Fruit fly (Drosophila melanogaster) whole organism, embryonic: Measurements from ENCODE around the gene SdicB.

Experiments used
- Adf1 ChIP-seq: fragments of 200-800 bp; sonication (Bioruptor generic); IDR thresholded peaks from 2 replicates; pipeline ENCODE4 v1.3.6; 2022; ENCODE audit warnings: missing biosample characterization, missing genetic modification characterization
- Aef1 ChIP-seq: fragments of 200-800 bp; sonication (Bioruptor generic); IDR thresholded peaks from 3 replicates; pipeline ENCODE4 v1.3.6; 2022; ENCODE audit warnings: missing biosample characterization, missing genetic modification characterization
- CG10321 ChIP-seq: fragments of 200-800 bp; sonication (Bioruptor generic); IDR thresholded peaks from 2 replicates; pipeline ENCODE4 v1.3.6; 2022; ENCODE audit warnings: missing biosample characterization, missing genetic modification characterization
- CG11093 ChIP-seq: fragments of 200-800 bp; sonication (Bioruptor generic); IDR thresholded peaks from 3 replicates; pipeline ENCODE4 v1.3.6; 2022; ENCODE audit warnings: missing biosample characterization, missing genetic modification characterization
- CG14965 ChIP-seq: fragments of 200-800 bp; sonication (Bioruptor generic); optimal IDR thresholded peaks from 2 replicates; lab custom pipeline; 2016; ENCODE audit warnings: missing biosample characterization, missing genetic modification characterization, borderline replicate concordance
- CG1602 ChIP-seq: fragments of 200-800 bp; sonication (Bioruptor generic); optimal IDR thresholded peaks from 3 replicates; lab custom pipeline; 2016; ENCODE audit warnings: missing biosample characterization, missing genetic modification characterization
- CG1832 ChIP-seq: fragments of 200-800 bp; sonication (Bioruptor generic); optimal IDR thresholded peaks from 2 replicates; lab custom pipeline; 2017; ENCODE audit warnings: missing biosample characterization, mild to moderate bottlenecking, missing genetic modification characterization, inconsistent platforms
- CG3281 ChIP-seq: fragments of 200-800 bp; sonication (Bioruptor generic); optimal IDR thresholded peaks from 3 replicates; lab custom pipeline; 2017; ENCODE audit warnings: missing biosample characterization, mild to moderate bottlenecking, missing genetic modification characterization
- CG34376 ChIP-seq: fragments of 200-800 bp; sonication (Bioruptor generic); optimal IDR thresholded peaks from 2 replicates; lab custom pipeline; 2018; ENCODE audit warnings: missing biosample characterization, mild to moderate bottlenecking, missing genetic modification characterization
- CG42726 ChIP-seq: fragments of 200-800 bp; sonication (Bioruptor generic); IDR thresholded peaks from 2 replicates; pipeline ENCODE4 v1.3.6; 2022; ENCODE audit warnings: missing biosample characterization, missing genetic modification characterization; ENCODE audit not compliant: partially characterized antibody
- CG4328 ChIP-seq: fragments of 200-800 bp; sonication (Bioruptor generic); optimal IDR thresholded peaks from 3 replicates; lab custom pipeline; 2017; ENCODE audit warnings: missing biosample characterization, missing genetic modification reagents, missing genetic modification characterization
- CG4360 ChIP-seq: fragments of 200-800 bp; sonication (Bioruptor generic); IDR thresholded peaks from 2 replicates; pipeline ENCODE4 v1.3.6; 2022; ENCODE audit warnings: missing biosample characterization, missing genetic modification characterization
- CG5245 ChIP-seq: fragments of 200-800 bp; sonication (Bioruptor generic); optimal IDR thresholded peaks from 3 replicates; lab custom pipeline; 2016; ENCODE audit warnings: missing biosample characterization, missing genetic modification characterization
- CG5953 ChIP-seq: fragments of 200-800 bp; sonication (Bioruptor generic); IDR thresholded peaks from 2 replicates; pipeline ENCODE4 v1.3.6; 2022; ENCODE audit warnings: missing biosample characterization, missing genetic modification characterization
- CG6683 ChIP-seq: fragments of 200-800 bp; sonication (Bioruptor generic); optimal IDR thresholded peaks from 2 replicates; lab custom pipeline; 2017; ENCODE audit warnings: missing biosample characterization, mild to moderate bottlenecking, missing genetic modification characterization, missing genetic modification reagents
- CG6765 ChIP-seq: fragments of 200-800 bp; sonication (Bioruptor generic); optimal IDR thresholded peaks from 3 replicates; lab custom pipeline; 2017; ENCODE audit warnings: missing biosample characterization, mild to moderate bottlenecking, missing genetic modification characterization
- CG8478 ChIP-seq: fragments of >200 bp; optimal IDR thresholded peaks from 2 replicates; lab custom pipeline; 2018
- CG8924 ChIP-seq: fragments of 200-800 bp; optimal IDR thresholded peaks from 3 replicates; lab custom pipeline; 2019; ENCODE audit warnings: missing biosample characterization, mild to moderate bottlenecking, missing genetic modification characterization, moderate library complexity
- CG8944 ChIP-seq: fragments of 200-800 bp; sonication (Bioruptor generic); optimal IDR thresholded peaks from 3 replicates; lab custom pipeline; 2016; ENCODE audit warnings: missing biosample characterization, missing genetic modification characterization
- CG9215 ChIP-seq: fragments of 200-800 bp; sonication (Bioruptor generic); IDR thresholded peaks from 2 replicates; pipeline ENCODE4 v1.3.6; 2022; ENCODE audit warnings: missing biosample characterization, missing genetic modification characterization
- CG9797 ChIP-seq: fragments of 200-800 bp; sonication (Bioruptor generic); optimal IDR thresholded peaks from 3 replicates; lab custom pipeline; 2018; ENCODE audit warnings: missing biosample characterization, mild to moderate bottlenecking, missing genetic modification characterization
- CHES-1-like ChIP-seq: fragments of 200-800 bp; sonication (Bioruptor generic); optimal IDR thresholded peaks from 2 replicates; lab custom pipeline; 2016; ENCODE audit warnings: missing biosample characterization, missing genetic modification characterization
- D ChIP-seq, 2 experiments: fragments of 200-800 bp in 1 of 2; fragments of >200 bp in 1 of 2; sonication (Bioruptor generic) in 1 of 2; optimal IDR thresholded peaks; 2 replicates in 1 of 2; 3 replicates in 1 of 2; lab custom pipeline; 2017; ENCODE audit warnings: mild to moderate bottlenecking in 1 of 2, missing biosample characterization in 1 of 2, missing genetic modification characterization in 1 of 2, missing genetic modification reagents in 1 of 2
- Dek ChIP-seq: fragments of 200-800 bp; sonication (Bioruptor generic); optimal IDR thresholded peaks from 3 replicates; lab custom pipeline; 2019; ENCODE audit warnings: missing biosample characterization, mild to moderate bottlenecking, missing genetic modification characterization, moderate library complexity
- Drgx ChIP-seq: fragments of 200-800 bp; sonication (Bioruptor generic); IDR thresholded peaks from 2 replicates; pipeline ENCODE4 v1.3.6; 2022; ENCODE audit warnings: missing biosample characterization, missing genetic modification characterization
- ERR ChIP-seq: fragments of 200-800 bp; sonication (Bioruptor generic); optimal IDR thresholded peaks from 2 replicates; lab custom pipeline; 2016; ENCODE audit warnings: missing biosample characterization, missing genetic modification characterization
- Eip74EF ChIP-seq, 2 experiments: fragments of 200-800 bp in 1 of 2; fragments of >200 bp in 1 of 2; sonication (Bioruptor generic) in 1 of 2; optimal IDR thresholded peaks; 2 replicates each; lab custom pipeline; 2017 to 2019; ENCODE audit warnings: missing biosample characterization in 2 of 2, missing genetic modification characterization in 2 of 2, mild to moderate bottlenecking in 1 of 2, moderate library complexity in 1 of 2
- Hmx ChIP-seq: fragments of 200-800 bp; sonication (Bioruptor generic); optimal IDR thresholded peaks from 2 replicates; lab custom pipeline; 2016; ENCODE audit warnings: missing biosample characterization, missing genetic modification characterization
- MBD-R2 ChIP-seq: fragments of 200-800 bp; sonication (Bioruptor generic); IDR thresholded peaks from 2 replicates; pipeline ENCODE4 v1.3.6; 2022; ENCODE audit warnings: missing biosample characterization, missing genetic modification characterization
- Pdp1 ChIP-seq, 2 experiments: fragments of 200-800 bp; sonication (Bioruptor generic); optimal IDR thresholded peaks; 3 replicates each; lab custom pipeline; 2016; ENCODE audit warnings: missing biosample characterization in 2 of 2, missing genetic modification characterization in 2 of 2, mild to moderate bottlenecking in 1 of 2, moderate library complexity in 1 of 2
- YL-1 ChIP-seq: fragments of 200-800 bp; sonication (Bioruptor generic); optimal IDR thresholded peaks from 3 replicates; lab custom pipeline; 2017; ENCODE audit warnings: missing biosample characterization, mild to moderate bottlenecking, missing genetic modification characterization
- ac ChIP-seq: fragments of 200-800 bp; sonication (Bioruptor generic); optimal IDR thresholded peaks from 3 replicates; lab custom pipeline; 2017; ENCODE audit warnings: missing biosample characterization, mild to moderate bottlenecking, missing genetic modification characterization
- ash1 ChIP-seq: fragments of 200-800 bp; sonication (Bioruptor generic); optimal IDR thresholded peaks from 2 replicates; lab custom pipeline; 2018; ENCODE audit warnings: missing biosample characterization, mild to moderate bottlenecking, missing genetic modification characterization
- bbx ChIP-seq: fragments of 200-800 bp; sonication (Bioruptor generic); IDR thresholded peaks from 2 replicates; pipeline ENCODE4 v1.3.6; 2022; ENCODE audit warnings: missing biosample characterization, missing genetic modification characterization; ENCODE audit not compliant: partially characterized antibody
- chinmo ChIP-seq: fragments of 200-800 bp; sonication (Bioruptor generic); IDR thresholded peaks from 4 replicates; pipeline ENCODE4 v1.3.6; 2022; ENCODE audit warnings: missing biosample characterization, missing genetic modification characterization; ENCODE audit not compliant: partially characterized antibody
- dati ChIP-seq: fragments of 200-800 bp; sonication (Bioruptor generic); IDR thresholded peaks from 2 replicates; pipeline ENCODE4 v1.3.6; 2022; ENCODE audit warnings: missing biosample characterization, missing genetic modification characterization
- dimm ChIP-seq: fragments of 200-800 bp; sonication (Bioruptor generic); IDR thresholded peaks from 2 replicates; pipeline ENCODE4 v1.3.6; 2022; ENCODE audit warnings: missing biosample characterization, missing genetic modification characterization
- ems ChIP-seq: fragments of 200-800 bp; sonication (Bioruptor generic); optimal IDR thresholded peaks from 3 replicates; lab custom pipeline; 2016; ENCODE audit warnings: missing biosample characterization, missing genetic modification characterization
- gcm2 ChIP-seq: fragments of 200-800 bp; sonication (Bioruptor generic); optimal IDR thresholded peaks from 2 replicates; lab custom pipeline; 2016; ENCODE audit warnings: missing biosample characterization, missing genetic modification characterization
- grau ChIP-seq: fragments of 200-800 bp; optimal IDR thresholded peaks from 3 replicates; lab custom pipeline; 2019; ENCODE audit warnings: missing biosample characterization, mild to moderate bottlenecking, missing genetic modification characterization, moderate library complexity
- grn ChIP-seq: fragments of 200-800 bp; sonication (Bioruptor generic); optimal IDR thresholded peaks from 3 replicates; lab custom pipeline; 2017; ENCODE audit warnings: missing biosample characterization, missing genetic modification characterization
- inv ChIP-seq: fragments of 200-800 bp; sonication (Bioruptor generic); IDR thresholded peaks from 2 replicates; pipeline ENCODE4 v1.3.6; 2022; ENCODE audit warnings: missing biosample characterization, missing genetic modification characterization; ENCODE audit not compliant: partially characterized antibody
- sc ChIP-seq, 3 experiments: fragments of >200 bp in 2 of 3; fragments of 200-800 bp in 1 of 3; sonication (Bioruptor generic) in 1 of 3; optimal IDR thresholded peaks; 2 replicates in 2 of 3; 3 replicates in 1 of 3; lab custom pipeline; 2017; ENCODE audit warnings: mild to moderate bottlenecking in 1 of 3, missing biosample characterization in 1 of 3, missing genetic modification characterization in 1 of 3, missing genetic modification reagents in 1 of 3
- scrt ChIP-seq: fragments of 200-800 bp; sonication (Bioruptor generic); optimal IDR thresholded peaks from 2 replicates; lab custom pipeline; 2018; ENCODE audit warnings: missing biosample characterization, mild to moderate bottlenecking, missing genetic modification characterization, moderate library complexity
- sna ChIP-seq: fragments of 200-800 bp; sonication (Bioruptor generic); IDR thresholded peaks from 2 replicates; pipeline ENCODE4 v1.3.6; 2022; ENCODE audit warnings: missing biosample characterization, missing genetic modification characterization; ENCODE audit not compliant: partially characterized antibody
- tup ChIP-seq: fragments of 200-800 bp; sonication (Bioruptor generic); optimal IDR thresholded peaks from 2 replicates; lab custom pipeline; 2016; ENCODE audit warnings: missing biosample characterization, mild to moderate bottlenecking, missing genetic modification characterization, moderate library complexity
- tx ChIP-seq: fragments of 200-800 bp; sonication (Bioruptor generic); optimal IDR thresholded peaks from 2 replicates; lab custom pipeline; 2016; ENCODE audit warnings: missing biosample characterization, missing genetic modification characterization
- vfl ChIP-seq: fragments of 200-800 bp; sonication (Bioruptor generic); optimal IDR thresholded peaks from 2 replicates; lab custom pipeline; 2016; ENCODE audit warnings: missing biosample characterization, missing genetic modification characterization
- wdn ChIP-seq: fragments of 200-800 bp; sonication (Bioruptor generic); IDR thresholded peaks from 2 replicates; pipeline ENCODE4 v1.3.6; 2022; ENCODE audit warnings: missing biosample characterization, missing genetic modification characterization
- yki ChIP-seq: fragments of >200 bp; optimal IDR thresholded peaks from 3 replicates; lab custom pipeline; 2018
- zen2 ChIP-seq: fragments of 200-800 bp; sonication (Bioruptor generic); IDR thresholded peaks from 3 replicates; pipeline ENCODE4 v1.3.6; 2022; ENCODE audit warnings: missing biosample characterization, missing genetic modification characterization; ENCODE audit not compliant: partially characterized antibody

Gene SdicB

DNA sequence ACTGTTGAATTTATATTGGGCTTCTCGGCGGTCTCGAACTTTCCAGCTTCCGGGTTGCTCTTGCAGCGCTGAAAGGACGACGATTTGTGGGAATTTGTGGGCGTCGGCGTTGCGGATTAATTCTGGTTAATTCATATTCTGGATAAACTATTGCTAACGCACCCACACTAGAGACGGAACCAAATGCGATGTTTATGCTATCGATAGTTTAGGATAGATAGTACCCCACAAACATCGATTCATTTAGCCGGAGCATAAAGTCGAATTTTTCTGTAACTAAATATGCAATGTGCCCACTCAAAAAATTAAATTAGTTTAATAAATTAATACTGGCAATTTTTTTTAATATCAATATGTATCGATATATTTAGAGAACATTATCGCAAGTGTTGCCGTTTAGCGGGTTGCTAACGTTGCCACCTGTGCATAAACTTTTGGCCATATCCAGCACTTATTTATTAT is 49.7 kb downstream of the SdicB start, which contains the start of gene Rab35 (continued):
- TF ChIP-seq CG8944 (GFP tag; lab: Kevin White, UChicago): no peak
- no peak for TF ChIP-seq wdn
- no peak for TF ChIP-seq CG10321 (GFP tag; lab: Robert Waterston, UW)
- no peak for TF ChIP-seq CG4328 (GFP tag; lab: Kevin White, UChicago)
- no peak for TF ChIP-seq ac (GFP tag; lab: Kevin White, UChicago)
- TF ChIP-seq CG11093: no peak
- TF ChIP-seq CG1602 (GFP tag; lab: Kevin White, UChicago): no peak
- no peak for TF ChIP-seq CG6765 (GFP tag; lab: Kevin White, UChicago)
- TF ChIP-seq tx: no peak
- no peak for TF ChIP-seq dimm (GFP tag; lab: Robert Waterston, UW)
- TF ChIP-seq CG14965: no peak
- TF ChIP-seq CG5953 (GFP tag; lab: Robert Waterston, UW): no peak
- TF ChIP-seq ERR: no peak
- peak; percentile 93 for TF ChIP-seq sna (GFP tag; lab: Robert Waterston, UW)
- peak; percentile 95 for TF ChIP-seq inv
- no peak for TF ChIP-seq Hmx (GFP tag; lab: Kevin White, UChicago)
- no peak for TF ChIP-seq Eip74EF (GFP tag; optimal IDR thresholded peaks at IDR 0.05; lab: Kevin White, UChicago)
- TF ChIP-seq CG8924 (tag; lab: Kevin White, UChicago): no peak
- TF ChIP-seq Aef1 (GFP tag; lab: Robert Waterston, UW): no peak
- TF ChIP-seq CG9797 (GFP tag; lab: Kevin White, UChicago): peak; percentile 10
- no peak for TF ChIP-seq gcm2 (GFP tag; lab: Kevin White, UChicago)
- no peak for TF ChIP-seq YL-1 (GFP tag; lab: Kevin White, UChicago)
- TF ChIP-seq bbx: peak; percentile 88
- no peak for TF ChIP-seq sc (optimal IDR thresholded peaks at IDR 0.05; lab: Kevin White, UChicago)
- no peak for TF ChIP-seq sc (GFP tag; optimal IDR thresholded peaks at IDR 0.05; lab: Kevin White, UChicago)
- no peak for TF ChIP-seq CG1832 (GFP tag; lab: Kevin White, UChicago)
- no peak for TF ChIP-seq CG5245 (GFP tag; lab: Kevin White, UChicago)
- TF ChIP-seq ash1 (GFP tag; lab: Kevin White, UChicago): no peak
- TF ChIP-seq CG6683 (GFP tag; lab: Kevin White, UChicago): no peak
- no peak for TF ChIP-seq CG3281 (GFP tag; lab: Kevin White, UChicago)
- TF ChIP-seq D (optimal IDR thresholded peaks at IDR 0.05; lab: Kevin White, UChicago): no peak
- no peak for TF ChIP-seq D (GFP tag; optimal IDR thresholded peaks at IDR 0.05; lab: Kevin White, UChicago)

DNA sequence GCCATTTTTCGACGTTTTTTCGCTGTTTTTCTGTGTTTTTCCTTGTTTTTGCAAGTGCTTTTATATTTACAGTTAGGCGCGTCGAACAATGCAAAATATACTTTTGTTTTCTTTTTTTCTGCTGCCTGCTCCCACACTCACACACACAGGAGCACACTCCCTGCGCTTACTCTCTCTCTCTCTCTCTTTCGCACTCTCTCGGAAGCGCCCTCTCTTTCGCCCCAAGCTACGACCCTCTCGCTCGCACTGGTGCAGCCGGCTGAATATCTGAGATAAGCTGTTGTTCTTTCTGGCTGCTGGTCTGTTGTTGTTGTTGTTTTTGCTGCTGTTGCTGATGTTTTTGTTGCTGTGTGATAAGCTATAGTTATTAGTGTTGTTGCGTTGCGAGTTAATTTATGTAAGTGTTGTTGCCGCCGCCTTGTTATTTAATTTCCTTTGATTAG is 50.4 kb downstream of the SdicB start:
- TF ChIP-seq CG4360 (GFP tag; lab: Robert Waterston, UW) (peak; percentile 94), grn (GFP tag; lab: Kevin White, UChicago) (peak; percentile 71), grau (no peak), tup (GFP tag; lab: Kevin White, UChicago) (no peak), CG9215 (no peak), Dek (no peak), CG34376 (GFP tag; lab: Kevin White, UChicago) (peak; percentile 46), zen2 (GFP tag; lab: Robert Waterston, UW) (no peak), vfl (no peak), Drgx (GFP tag; lab: Robert Waterston, UW) (peak; percentile 53; the same call in 1 of the 2 replicates), CG8478 (lab: Kevin White, UChicago) (peak; percentile 79), MBD-R2 (GFP tag; lab: Robert Waterston, UW) (no peak), chinmo (0 out of 4 replicates have a peak, but pooled peaks have one; percentile 51), dati (GFP tag; lab: Robert Waterston, UW) (no peak), CG42726 (GFP tag; lab: Robert Waterston, UW) (no peak), Adf1 (GFP tag; lab: Robert Waterston, UW) (peak; percentile 8; the same call in 1 of the 2 replicates), yki (peak; percentile 23), ac (GFP tag; lab: Kevin White, UChicago) (no peak), ems (no peak), Pdp1 (GFP tag; optimal IDR thresholded peaks at IDR 0.05; lab: Kevin White, UChicago) (peak in 1 of 2 experiments; percentile 87), scrt (GFP tag; lab: Kevin White, UChicago) (no peak), CHES-1-like (GFP tag; lab: Kevin White, UChicago) (no peak)
